Worm (Caenorhabditis elegans) whole organism, L3 larva: Measurements from ENCODE around the gene trpp-12.

Experiments used
- ama-1 ChIP-seq: fragments of 150-350 bp; optimal IDR thresholded peaks from 2 replicates; lab custom pipeline; 2018
- egl-27 ChIP-seq: sonication (generic microtip); optimal IDR thresholded peaks from 4 replicates; lab custom pipeline; 2017; ENCODE audit warnings: missing biosample characterization, missing genetic modification reagents, missing genetic modification characterization
- elt-2 ChIP-seq: sonication (generic microtip); optimal IDR thresholded peaks from 2 replicates; lab custom pipeline; 2016; ENCODE audit warnings: missing genetic modification reagents, mild to moderate bottlenecking, missing genetic modification characterization, missing compliant biosample characterization
- elt-3 ChIP-seq, 3 experiments: fragments of 150-350 bp in 1 of 3; sonication (generic microtip) in 2 of 3; optimal IDR thresholded peaks; 2 replicates in 2 of 3; 4 replicates in 1 of 3; lab custom pipeline; 2014 to 2017; ENCODE audit warnings: missing biosample characterization in 3 of 3, missing genetic modification characterization in 3 of 3
- fos-1 ChIP-seq: fragments of 150-350 bp; optimal IDR thresholded peaks from 2 replicates; lab custom pipeline; 2014; ENCODE audit warnings: missing biosample characterization, missing genetic modification characterization
- jun-1 ChIP-seq: fragments of 150-350 bp; optimal IDR thresholded peaks from 2 replicates; lab custom pipeline; 2014; ENCODE audit warnings: missing biosample characterization, missing genetic modification reagents, missing genetic modification characterization
- lin-15B ChIP-seq: fragments of 150-350 bp; optimal IDR thresholded peaks from 2 replicates; lab custom pipeline; 2014; ENCODE audit warnings: missing biosample characterization, missing genetic modification characterization
- nhr-11 ChIP-seq: fragments of 150-350 bp; optimal IDR thresholded peaks from 2 replicates; lab custom pipeline; 2014; ENCODE audit warnings: missing biosample characterization, missing genetic modification characterization
- unc-62 ChIP-seq: fragments of 150-350 bp; sonication (generic microtip); optimal IDR thresholded peaks from 4 replicates; lab custom pipeline; 2014; ENCODE audit warnings: missing biosample characterization, missing genetic modification reagents, missing genetic modification characterization

DNA sequence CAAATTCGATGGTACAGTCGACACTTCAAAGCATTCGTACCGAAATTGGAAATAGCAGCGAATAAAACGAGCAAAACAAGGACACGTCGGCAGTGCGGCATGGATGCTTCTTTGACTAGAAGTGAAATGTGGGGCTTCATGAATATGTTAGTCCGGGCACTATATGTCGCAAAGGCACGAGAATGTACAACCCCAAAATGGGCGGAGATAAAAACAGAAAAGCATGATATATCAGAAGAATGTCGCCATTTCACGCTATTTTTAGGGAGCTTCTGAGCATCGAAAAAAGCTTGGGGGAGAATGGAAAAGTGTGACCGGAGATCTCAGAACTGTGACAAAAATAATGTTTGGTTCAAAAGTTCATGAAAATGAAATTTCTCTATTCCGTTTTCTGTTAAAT, 33.8 kb downstream of the trpp-12 start, which contains the start of gene T07D1.3:
- TF ChIP-seq elt-2, result no peak
- TF ChIP-seq ama-1 (lab: Kevin White, UChicago), result no peak
- no peak for TF ChIP-seq fos-1 (tag; lab: Kevin White, UChicago)
- no peak for TF ChIP-seq jun-1 (tag; lab: Kevin White, UChicago)
- no peak for TF ChIP-seq nhr-11 (tag; lab: Kevin White, UChicago)
- TF ChIP-seq lin-15B (tag; lab: Kevin White, UChicago), result no peak
- TF ChIP-seq egl-27, result no peak
- no peak for TF ChIP-seq elt-3 (tag; optimal IDR thresholded peaks at IDR 0.05; lab: Kevin White, UChicago)
- no peak for TF ChIP-seq unc-62 (GFP tag; lab: Kevin White, UChicago)
